Fruit fly (Drosophila melanogaster): ENCODE measurements around the gene MnM.

Gene MnM

dm6 chr3L:3165399-3165798, 13.0 kb downstream of the MnM start (continued):
- TF ChIP-seq CG3163 (GFP tag; optimal IDR thresholded peaks at IDR 0.05) (no peak), Mad (GFP tag; optimal IDR thresholded peaks at IDR 0.05) (no peak), CTCF (GFP tag; optimal IDR thresholded peaks at IDR 0.05) (no peak), slp2 (GFP tag; optimal IDR thresholded peaks at IDR 0.05) (no peak), h (optimal IDR thresholded peaks at IDR 0.05) (no peak), wek (GFP tag; optimal IDR thresholded peaks at IDR 0.05) (no peak), CG6854 (GFP tag; optimal IDR thresholded peaks at IDR 0.05) (no peak), CG11085 (GFP tag; IDR thresholded peaks at IDR 0.05) (no peak), bowl (GFP tag; IDR thresholded peaks at IDR 0.05) (no peak), Lpt (GFP tag; optimal IDR thresholded peaks at IDR 0.05) (no peak), CG8478 (optimal IDR thresholded peaks at IDR 0.05) (no peak), CG13624 (GFP tag; optimal IDR thresholded peaks at IDR 0.05) (no peak), HHEX (GFP tag; optimal IDR thresholded peaks at IDR 0.05) (no peak), Hsf (GFP tag; optimal IDR thresholded peaks at IDR 0.05) (no peak), BEAF-32 (GFP tag; optimal IDR thresholded peaks at IDR 0.05) (no peak), CG2712 (tag; optimal IDR thresholded peaks at IDR 0.05) (no peak), Rx (GFP tag; IDR thresholded peaks at IDR 0.05) (no peak), cas (GFP tag; IDR thresholded peaks at IDR 0.05) (no peak), CG2116 (GFP tag; optimal IDR thresholded peaks at IDR 0.05) (no peak), Hr78 (GFP tag; optimal IDR thresholded peaks at IDR 0.05) (no peak), CG10543 (GFP tag; optimal IDR thresholded peaks at IDR 0.05) (no peak), cg (GFP tag; optimal IDR thresholded peaks at IDR 0.05) (peak; percentile 54), kah (GFP tag; optimal IDR thresholded peaks at IDR 0.05) (peak; percentile 61), Doc3 (GFP tag; IDR thresholded peaks at IDR 0.05; ENCODE audit: partially characterized antibody) (no peak), NC2α (GFP tag; optimal IDR thresholded peaks at IDR 0.05) (no peak), CG18262 (tag; optimal IDR thresholded peaks at IDR 0.05) (no peak)

- TF ChIP-seq CG4820 (GFP tag; optimal IDR thresholded peaks at IDR 0.05) (no peak), Hr78 (GFP tag; optimal IDR thresholded peaks at IDR 0.05) (no peak), Xrp1 (GFP tag; IDR thresholded peaks at IDR 0.05) (0 out of 2 replicates have a peak, but pooled peaks have one; percentile 5), Trl (optimal IDR thresholded peaks at IDR 0.05) (no peak), Trl (GFP tag; optimal IDR thresholded peaks at IDR 0.05) (peak; percentile 15), CG3065 (GFP tag; optimal IDR thresholded peaks at IDR 0.05) (no peak), Dek (tag; optimal IDR thresholded peaks at IDR 0.05) (no peak), CG2120 (GFP tag; optimal IDR thresholded peaks at IDR 0.05) (peak; percentile 51), gem (tag; optimal IDR thresholded peaks at IDR 0.05) (no peak), croc (GFP tag; conservative IDR thresholded peaks at IDR 0.05) (no peak), CG12744 (GFP tag; optimal IDR thresholded peaks at IDR 0.05) (no peak), maf-S (GFP tag; optimal IDR thresholded peaks at IDR 0.05) (no peak), CG14860 (GFP tag; IDR thresholded peaks at IDR 0.05; ENCODE audit: partially characterized antibody) (peak; percentile 82), tup (GFP tag; optimal IDR thresholded peaks at IDR 0.05) (no peak), pum (GFP tag; optimal IDR thresholded peaks at IDR 0.05) (peak; percentile 6), cg (GFP tag; optimal IDR thresholded peaks at IDR 0.05) (no peak), sr (GFP tag; IDR thresholded peaks at IDR 0.05) (no peak), E2f2 (GFP tag; IDR thresholded peaks at IDR 0.05) (peak; percentile 45; the same call in 1 of the 2 replicates), HLH3B (GFP tag; IDR thresholded peaks at IDR 0.05) (no peak), CG1233 (GFP tag; optimal IDR thresholded peaks at IDR 0.05) (no peak), CHES-1-like (GFP tag; optimal IDR thresholded peaks at IDR 0.05) (no peak), CG6689 (GFP tag; IDR thresholded peaks at IDR 0.05) (no peak), CG14710 (tag; optimal IDR thresholded peaks at IDR 0.05) (peak; percentile 31), sim (GFP tag; IDR thresholded peaks at IDR 0.05) (0 out of 2 replicates have a peak, but pooled peaks have one; percentile 19), mld (GFP tag; IDR thresholded peaks at IDR 0.05; ENCODE audit: partially characterized antibody) (peak; percentile 73; the same call in 1 of the 3 replicates), CG34224 (GFP tag; IDR thresholded peaks at IDR 0.05; ENCODE audit: partially characterized antibody) (peak; percentile 90), Atf3 (GFP tag; optimal IDR thresholded peaks at IDR 0.05) (no peak), D (optimal IDR thresholded peaks at IDR 0.05) (no peak), D (GFP tag; optimal IDR thresholded peaks at IDR 0.05) (no peak), so (GFP tag; IDR thresholded peaks at IDR 0.05) (0 out of 3 replicates have a peak, but pooled peaks have one; percentile 32)
Measured at dm6 chr3L:3164951-3165350, 13.4 kb downstream of the MnM start, which contains the start of gene CG32280. TSS of gene CG32280 (plus strand) at chr3L:3165181.
